Worm (Caenorhabditis elegans) whole organism, young adult: Measurements from ENCODE around the gene grsp-3.
A peak's percentile ranks its signal among the peaks of the same experiment; 100 is the strongest.

Experiments used
- Y67H2A.10 ChIP-seq: fragments of 200-800 bp; sonication (Bioruptor generic); conservative IDR thresholded peaks from 2 replicates; pipeline ENCODE4 v1.3.6; 2022; ENCODE audit warnings: missing genetic modification reagents, missing genetic modification characterization, missing compliant biosample characterization
- cebp-1 ChIP-seq, 2 experiments: fragments of 200-800 bp in 1 of 2; sonication (Bioruptor generic) in 1 of 2; sonication (generic microtip) in 1 of 2; IDR thresholded peaks in 1 of 2; optimal IDR thresholded peaks in 1 of 2; 2 replicates each; pipeline versions ENCODE4 v1.3.6 to Lab custom; 2017 to 2022; ENCODE audit warnings: missing compliant biosample characterization in 2 of 2, missing genetic modification characterization in 2 of 2, mild to moderate bottlenecking in 1 of 2, missing genetic modification reagents in 1 of 2, moderate library complexity in 1 of 2
- ceh-27 ChIP-seq: fragments of 200-800 bp; sonication (Bioruptor generic); optimal IDR thresholded peaks from 2 replicates; lab custom pipeline; 2018; ENCODE audit warnings: mild to moderate bottlenecking, missing genetic modification characterization, moderate library complexity, missing compliant biosample characterization
- egrh-3 ChIP-seq: fragments of 200-800 bp; sonication (Bioruptor generic); IDR thresholded peaks from 2 replicates; pipeline ENCODE4 v1.3.6; 2022; ENCODE audit warnings: missing genetic modification reagents, missing genetic modification characterization, missing compliant biosample characterization
- madf-10 ChIP-seq: sonication (generic microtip); optimal IDR thresholded peaks from 2 replicates; lab custom pipeline; 2016; ENCODE audit warnings: mild to moderate bottlenecking, missing genetic modification characterization, missing compliant biosample characterization
- mel-28 ChIP-seq: sonication (generic microtip); optimal IDR thresholded peaks from 2 replicates; lab custom pipeline; 2016; ENCODE audit warnings: borderline replicate concordance, mild to moderate bottlenecking, missing genetic modification characterization, missing compliant biosample characterization
- nhr-27 ChIP-seq: fragments of 200-800 bp; sonication (Bioruptor generic); optimal IDR thresholded peaks from 2 replicates; lab custom pipeline; 2018; ENCODE audit warnings: mild to moderate bottlenecking, missing genetic modification characterization, moderate library complexity, missing compliant biosample characterization
- sea-2 ChIP-seq: fragments of 200-800 bp; sonication (Bioruptor generic); IDR thresholded peaks from 2 replicates; pipeline ENCODE4 v1.3.6; 2022; ENCODE audit warnings: missing genetic modification characterization, missing compliant biosample characterization
- snpc-4 ChIP-seq, 5 experiments: fragments of 150-350 bp in 1 of 5; sonication (generic microtip) in 4 of 5; optimal IDR thresholded peaks; 2 replicates each; lab custom pipeline; 2014 to 2018; ENCODE audit warnings: missing genetic modification characterization in 5 of 5, missing biosample characterization in 3 of 5, antibody characterized with exemption in 2 of 5, mild to moderate bottlenecking in 2 of 5, missing compliant biosample characterization in 2 of 5, missing genotype in 2 of 5, moderate library complexity in 2 of 5, missing genetic modification reagents in 1 of 5
- tbp1 ChIP-seq: fragments of 200-800 bp; sonication (Bioruptor generic); optimal IDR thresholded peaks from 2 replicates; lab custom pipeline; 2018; ENCODE audit warnings: mild to moderate bottlenecking, missing genetic modification characterization, missing compliant biosample characterization

DNA sequence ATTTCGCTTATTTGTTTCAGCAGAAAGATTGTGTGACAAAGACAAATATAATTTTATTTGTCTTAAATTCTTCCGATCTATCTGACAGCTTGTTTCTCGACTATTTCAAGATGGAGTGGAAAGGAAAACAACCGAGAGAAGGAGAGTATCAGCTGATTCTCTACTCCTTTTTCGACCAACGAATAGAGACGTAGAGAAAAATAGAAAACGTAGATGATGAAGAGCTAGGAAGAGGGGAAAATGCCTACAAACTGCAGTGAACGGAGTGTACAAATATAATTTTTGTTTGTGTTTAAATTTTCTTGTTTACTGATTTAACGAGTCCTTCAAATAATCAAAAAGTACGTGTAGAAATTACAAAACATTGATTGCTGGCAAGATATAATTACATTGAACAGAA, 16.0 kb upstream of the grsp-3 start:
- no peak for TF ChIP-seq sea-2
- TF ChIP-seq egrh-3 (GFP tag; lab: Robert Waterston, UW): no peak
- TF ChIP-seq snpc-4 (GFP tag; optimal IDR thresholded peaks at IDR 0.05; lab: Kevin White, UChicago): no peak
- TF ChIP-seq snpc-4 (tag; optimal IDR thresholded peaks at IDR 0.05; lab: Kevin White, UChicago): no peak
- no peak for TF ChIP-seq Y67H2A.10 (GFP tag; lab: Robert Waterston, UW)
- no peak for TF ChIP-seq nhr-27
- no peak for TF ChIP-seq madf-10 (tag; lab: Kevin White, UChicago)
- no peak for TF ChIP-seq tbp1
- TF ChIP-seq cebp-1 (GFP tag; IDR thresholded peaks at IDR 0.05; lab: Robert Waterston, UW): no peak
- peak; percentile 26 for TF ChIP-seq cebp-1 (tag; optimal IDR thresholded peaks at IDR 0.05; lab: Kevin White, UChicago)
- no peak for TF ChIP-seq ceh-27 (GFP tag; lab: Kevin White, UChicago)
- no peak for TF ChIP-seq mel-28 (tag; lab: Kevin White, UChicago)
